Worm (Caenorhabditis elegans): ENCODE measurements around the gene C16E9.1.

C16E9.1 gene

ce11 chrX:6962347-6962746 lies 22.3 kb downstream of the C16E9.1 start:
- no peak for TF ChIP-seq Y56A3A.18 (GFP tag; IDR thresholded peaks at IDR 0.05)
- no peak for TF ChIP-seq hsf-1 (GFP tag; IDR thresholded peaks at IDR 0.05)
- no peak for TF ChIP-seq C17E4.6 (GFP tag; IDR thresholded peaks at IDR 0.05)
- no peak for TF ChIP-seq bed-1 (GFP tag; IDR thresholded peaks at IDR 0.05)
- TF ChIP-seq ztf-6 (GFP tag; IDR thresholded peaks at IDR 0.05), result no peak
- TF ChIP-seq lag-1 (GFP tag; IDR thresholded peaks at IDR 0.05), result no peak
- TF ChIP-seq zfh-2 (GFP tag; conservative IDR thresholded peaks at IDR 0.05), result no peak
- no peak for TF ChIP-seq ztf-25 (GFP tag; IDR thresholded peaks at IDR 0.05)
- no peak for TF ChIP-seq snpc-1.1 (tag; optimal IDR thresholded peaks at IDR 0.05; ENCODE audit: insufficient read depth)
- no peak for TF ChIP-seq snpc-3.4 (tag; optimal IDR thresholded peaks at IDR 0.05)

ce11 chrX:6963842-6964241 lies 23.8 kb downstream of the C16E9.1 start:
- TF ChIP-seq B0019.2 (GFP tag; conservative IDR thresholded peaks at IDR 0.05), result no peak
- TF ChIP-seq ceh-79 (tag; optimal IDR thresholded peaks at IDR 0.05), result no peak
- TF ChIP-seq Y67H2A.10 (GFP tag; conservative IDR thresholded peaks at IDR 0.05), result no peak
- TF ChIP-seq ztf-28 (GFP tag; IDR thresholded peaks at IDR 0.05), result no peak
- TF ChIP-seq ama-1 (optimal IDR thresholded peaks at IDR 0.05), result no peak
- no peak for TF ChIP-seq ama-1 (GFP tag; optimal IDR thresholded peaks at IDR 0.05)
- TF ChIP-seq mes-4 (tag; optimal IDR thresholded peaks at IDR 0.05), result no peak
- TF ChIP-seq Y53G8AR.9 (GFP tag; conservative IDR thresholded peaks at IDR 0.05), result no peak
- no peak for TF ChIP-seq Y79H2A.3 (GFP tag; conservative IDR thresholded peaks at IDR 0.05)
- no peak for TF ChIP-seq dpl-1 (GFP tag; optimal IDR thresholded peaks at IDR 0.05)
- TF ChIP-seq F49E8.2 (tag; optimal IDR thresholded peaks at IDR 0.05; ENCODE audit: insufficient read depth), result no peak
- no peak for TF ChIP-seq nfya-1 (tag; optimal IDR thresholded peaks at IDR 0.05; ENCODE audit: borderline replicate concordance, insufficient read depth)
- no peak for TF ChIP-seq fkh-3 (tag; optimal IDR thresholded peaks at IDR 0.05)
- TF ChIP-seq unc-130 (GFP tag; optimal IDR thresholded peaks at IDR 0.05), result no peak
- TF ChIP-seq lin-54 (GFP tag; optimal IDR thresholded peaks at IDR 0.05), result no peak
- no peak for TF ChIP-seq ccch-3 (GFP tag; optimal IDR thresholded peaks at IDR 0.05)
- TF ChIP-seq snpc-4 (GFP tag; optimal IDR thresholded peaks at IDR 0.05), result no peak
- TF ChIP-seq snpc-4 (tag; optimal IDR thresholded peaks at IDR 0.05), result no peak
- TF ChIP-seq ceh-40 (GFP tag; IDR thresholded peaks at IDR 0.05), result no peak

ce11 chrX:6967057-6967456 lies 27.0 kb downstream of the C16E9.1 start, which contains the start of gene F01E11.3:
Gene F01E11.3 (plus strand): TSS chrX:6967357.
- TF ChIP-seq mel-28 (tag; optimal IDR thresholded peaks at IDR 0.05; ENCODE audit: borderline replicate concordance) (no peak), F23B12.7 (tag; optimal IDR thresholded peaks at IDR 0.05; ENCODE audit: insufficient read depth) (no peak), mes-4 (tag; optimal IDR thresholded peaks at IDR 0.05) (no peak), Y56A3A.18 (GFP tag; IDR thresholded peaks at IDR 0.05) (no peak), hmg-1.2 (GFP tag; IDR thresholded peaks at IDR 0.05) (no peak), snpc-1.3 (tag; optimal IDR thresholded peaks at IDR 0.05; ENCODE audit: insufficient read depth) (no peak), let-607 (tag; optimal IDR thresholded peaks at IDR 0.05) (no peak), K11D2.4 (GFP tag; IDR thresholded peaks at IDR 0.05) (no peak), hlh-12 (tag; optimal IDR thresholded peaks at IDR 0.05) (no peak), snpc-1.1 (tag; optimal IDR thresholded peaks at IDR 0.05; ENCODE audit: insufficient read depth) (no peak)

Measured in whole organism, young adult.